Worm (Caenorhabditis elegans) whole organism, young adult: ENCODE measurements around the gene mrp-5.

Experiments
- B0019.2 ChIP-seq: fragments of 200-800 bp; sonication (Bioruptor generic); conservative IDR thresholded peaks from 2 replicates; pipeline ENCODE4 v1.3.6; 2022; ENCODE audit warnings: missing genetic modification reagents, missing genetic modification characterization, missing compliant biosample characterization
- B0261.1 ChIP-seq: sonication (generic microtip); optimal IDR thresholded peaks from 2 replicates; lab custom pipeline; 2016; ENCODE audit warnings: mild to moderate bottlenecking, missing genetic modification characterization, moderate library complexity, missing compliant biosample characterization
- D2030.7 ChIP-seq: fragments of 200-800 bp; sonication (Bioruptor generic); IDR thresholded peaks from 2 replicates; pipeline ENCODE4 v1.3.6; 2022; ENCODE audit warnings: missing genetic modification reagents, missing genetic modification characterization, missing compliant biosample characterization
- F37B4.10 ChIP-seq: fragments of 200-800 bp; sonication (Bioruptor generic); IDR thresholded peaks from 2 replicates; pipeline ENCODE4 v1.3.6; 2022; ENCODE audit warnings: missing genetic modification characterization, missing compliant biosample characterization
- F39B2.1 ChIP-seq: fragments of 200-800 bp; sonication (Bioruptor generic); IDR thresholded peaks from 2 replicates; pipeline ENCODE4 v1.3.6; 2022; ENCODE audit warnings: missing genetic modification reagents, missing genetic modification characterization, missing compliant biosample characterization
- F52B5.7 ChIP-seq: sonication (generic microtip); optimal IDR thresholded peaks from 2 replicates; lab custom pipeline; 2016; ENCODE audit warnings: mild to moderate bottlenecking, missing genetic modification characterization, missing compliant biosample characterization
- K11D2.4 ChIP-seq: fragments of 200-800 bp; sonication (Bioruptor generic); IDR thresholded peaks from 2 replicates; pipeline ENCODE4 v1.3.6; 2022; ENCODE audit warnings: missing genetic modification reagents, missing genetic modification characterization, missing compliant biosample characterization
- Y53F4B.3 ChIP-seq: fragments of 200-800 bp; sonication (Bioruptor generic); IDR thresholded peaks from 2 replicates; pipeline ENCODE4 v1.3.6; 2022; ENCODE audit warnings: missing genetic modification reagents, missing genetic modification characterization, missing compliant biosample characterization
- ZK185.1 ChIP-seq: sonication (generic microtip); optimal IDR thresholded peaks from 2 replicates; lab custom pipeline; 2016; ENCODE audit warnings: mild to moderate bottlenecking, missing genetic modification characterization, missing compliant biosample characterization; ENCODE audit not compliant: poor library complexity, severe bottlenecking
- ama-1 ChIP-seq, 3 experiments: fragments of 150-350 bp in 1 of 3; sonication (generic microtip) in 2 of 3; optimal IDR thresholded peaks; 2 replicates each; lab custom pipeline; 2014 to 2018; ENCODE audit warnings: missing biosample characterization in 2 of 3, missing genetic modification characterization in 2 of 3, missing genetic modification reagents in 2 of 3
- attf-6 ChIP-seq: fragments of 200-800 bp; sonication (Bioruptor generic); IDR thresholded peaks from 2 replicates; pipeline ENCODE4 v1.3.6; 2022; ENCODE audit warnings: missing genetic modification reagents, missing genetic modification characterization, missing compliant biosample characterization
- bed-2 ChIP-seq: fragments of 200-800 bp; sonication (Bioruptor generic); IDR thresholded peaks from 2 replicates; pipeline ENCODE4 v1.3.6; 2022; ENCODE audit warnings: missing genetic modification reagents, missing genetic modification characterization, missing compliant biosample characterization
- cebp-1 ChIP-seq, 2 experiments: fragments of 200-800 bp in 1 of 2; sonication (Bioruptor generic) in 1 of 2; sonication (generic microtip) in 1 of 2; IDR thresholded peaks in 1 of 2; optimal IDR thresholded peaks in 1 of 2; 2 replicates each; pipeline versions ENCODE4 v1.3.6 to Lab custom; 2017 to 2022; ENCODE audit warnings: missing compliant biosample characterization in 2 of 2, missing genetic modification characterization in 2 of 2, mild to moderate bottlenecking in 1 of 2, missing genetic modification reagents in 1 of 2, moderate library complexity in 1 of 2
- ceh-27 ChIP-seq: fragments of 200-800 bp; sonication (Bioruptor generic); optimal IDR thresholded peaks from 2 replicates; lab custom pipeline; 2018; ENCODE audit warnings: mild to moderate bottlenecking, missing genetic modification characterization, moderate library complexity, missing compliant biosample characterization
- ceh-40 ChIP-seq: fragments of 200-800 bp; sonication (Bioruptor generic); IDR thresholded peaks from 2 replicates; pipeline ENCODE4 v1.3.6; 2022; ENCODE audit warnings: missing genetic modification characterization, missing compliant biosample characterization
- egl-44 ChIP-seq: fragments of 200-800 bp; sonication (Bioruptor generic); IDR thresholded peaks from 2 replicates; pipeline ENCODE4 v1.3.6; 2022; ENCODE audit warnings: missing genetic modification reagents, missing genetic modification characterization, missing compliant biosample characterization
- hmg-1.2 ChIP-seq: fragments of 200-800 bp; sonication (Bioruptor generic); IDR thresholded peaks from 2 replicates; pipeline ENCODE4 v1.3.6; 2022; ENCODE audit warnings: missing genetic modification reagents, missing genetic modification characterization, missing compliant biosample characterization
- let-607 ChIP-seq, 2 experiments: fragments of 200-800 bp in 1 of 2; sonication (Bioruptor generic) in 1 of 2; sonication (generic microtip) in 1 of 2; optimal IDR thresholded peaks; 2 replicates each; lab custom pipeline; 2016 to 2018; ENCODE audit warnings: mild to moderate bottlenecking in 2 of 2, missing compliant biosample characterization in 2 of 2, missing genetic modification characterization in 2 of 2, moderate library complexity in 2 of 2, missing genotype in 1 of 2
- lin-35 ChIP-seq, 3 experiments: fragments of 150-350 bp in 2 of 3; sonication (generic microtip) in 1 of 3; optimal IDR thresholded peaks; 2 replicates each; lab custom pipeline; 2014 to 2018; ENCODE audit warnings: missing biosample characterization in 3 of 3, missing genetic modification characterization in 3 of 3, missing genetic modification reagents in 3 of 3
- lin-40 ChIP-seq: sonication (generic microtip); optimal IDR thresholded peaks from 2 replicates; lab custom pipeline; 2016; ENCODE audit warnings: missing genetic modification characterization, mild to moderate bottlenecking, missing compliant biosample characterization, missing genotype, missing genetic modification reagents
- lin-54 ChIP-seq: fragments of 200-800 bp; sonication (Bioruptor generic); optimal IDR thresholded peaks from 2 replicates; lab custom pipeline; 2018; ENCODE audit warnings: mild to moderate bottlenecking, missing genetic modification characterization, missing compliant biosample characterization
- lir-1 ChIP-seq: fragments of 200-800 bp; sonication (Bioruptor generic); conservative IDR thresholded peaks from 2 replicates; pipeline ENCODE4 v1.3.6; 2022; ENCODE audit warnings: missing genetic modification reagents, missing genetic modification characterization, missing compliant biosample characterization
- madf-8 ChIP-seq: fragments of 200-800 bp; sonication (Bioruptor generic); conservative IDR thresholded peaks from 2 replicates; pipeline ENCODE4 v1.3.6; 2022; ENCODE audit warnings: missing genetic modification reagents, missing genetic modification characterization, missing compliant biosample characterization
- nfya-1 ChIP-seq: sonication (generic microtip); optimal IDR thresholded peaks from 2 replicates; lab custom pipeline; 2017; ENCODE audit warnings: antibody characterized with exemption, missing compliant biosample characterization, missing genetic modification characterization, borderline replicate concordance; ENCODE audit not compliant: insufficient read depth
- nfyb-1 ChIP-seq: fragments of 200-800 bp; sonication (Bioruptor generic); IDR thresholded peaks from 2 replicates; pipeline ENCODE4 v1.3.6; 2022; ENCODE audit warnings: missing genetic modification reagents, missing genetic modification characterization, missing compliant biosample characterization
- nhr-27 ChIP-seq: fragments of 200-800 bp; sonication (Bioruptor generic); optimal IDR thresholded peaks from 2 replicates; lab custom pipeline; 2018; ENCODE audit warnings: mild to moderate bottlenecking, missing genetic modification characterization, moderate library complexity, missing compliant biosample characterization
- nhr-80 ChIP-seq: sonication (generic microtip); optimal IDR thresholded peaks from 2 replicates; lab custom pipeline; 2016; ENCODE audit warnings: missing genetic modification characterization, missing compliant biosample characterization
- pbrm-1 ChIP-seq: fragments of 200-800 bp; sonication (Bioruptor generic); IDR thresholded peaks from 2 replicates; pipeline ENCODE4 v1.3.6; 2022; ENCODE audit warnings: missing genetic modification reagents, missing genetic modification characterization, missing compliant biosample characterization
- rcor-1 ChIP-seq: fragments of 200-800 bp; sonication (Bioruptor generic); IDR thresholded peaks from 2 replicates; pipeline ENCODE4 v1.3.6; 2022; ENCODE audit warnings: missing genetic modification reagents, missing genetic modification characterization, missing compliant biosample characterization
- rec-8 ChIP-seq, 2 experiments: sonication (generic microtip); optimal IDR thresholded peaks; 2 replicates each; lab custom pipeline; 2016; ENCODE audit warnings: mild to moderate bottlenecking in 2 of 2, missing genetic modification characterization in 2 of 2, missing genetic modification reagents in 2 of 2, missing genotype in 2 of 2, missing biosample characterization in 1 of 2, missing compliant biosample characterization in 1 of 2, moderate library complexity in 1 of 2
- rpc-1 ChIP-seq, 2 experiments: fragments of 150-350 bp in 1 of 2; sonication (generic microtip) in 1 of 2; optimal IDR thresholded peaks; 2 replicates each; lab custom pipeline; 2014 to 2018; ENCODE audit warnings: missing biosample characterization in 1 of 2, missing genetic modification characterization in 1 of 2, missing genetic modification reagents in 1 of 2, missing genotype in 1 of 2
- sea-2 ChIP-seq: fragments of 200-800 bp; sonication (Bioruptor generic); IDR thresholded peaks from 2 replicates; pipeline ENCODE4 v1.3.6; 2022; ENCODE audit warnings: missing genetic modification characterization, missing compliant biosample characterization
- snpc-1.3 ChIP-seq: sonication (generic microtip); optimal IDR thresholded peaks from 2 replicates; lab custom pipeline; 2017; ENCODE audit warnings: missing genetic modification characterization, mild to moderate bottlenecking, missing compliant biosample characterization, antibody characterized with exemption, moderate library complexity, missing genotype, missing genetic modification reagents; ENCODE audit not compliant: insufficient read depth
- snpc-4 ChIP-seq, 5 experiments: fragments of 150-350 bp in 1 of 5; sonication (generic microtip) in 4 of 5; optimal IDR thresholded peaks; 2 replicates each; lab custom pipeline; 2014 to 2018; ENCODE audit warnings: missing genetic modification characterization in 5 of 5, missing biosample characterization in 3 of 5, antibody characterized with exemption in 2 of 5, mild to moderate bottlenecking in 2 of 5, missing compliant biosample characterization in 2 of 5, missing genotype in 2 of 5, moderate library complexity in 2 of 5, missing genetic modification reagents in 1 of 5
- tbx-9 ChIP-seq: sonication (generic microtip); optimal IDR thresholded peaks from 2 replicates; lab custom pipeline; 2016; ENCODE audit warnings: borderline replicate concordance, missing genetic modification characterization, inconsistent platforms, missing compliant biosample characterization
- xnd-1 ChIP-seq: sonication (generic microtip); optimal IDR thresholded peaks from 2 replicates; lab custom pipeline; 2016; ENCODE audit warnings: missing genotype, missing genetic modification reagents, missing genetic modification characterization, missing compliant biosample characterization
- zfh-2 ChIP-seq: fragments of 200-800 bp; sonication (Bioruptor generic); conservative IDR thresholded peaks from 2 replicates; pipeline ENCODE4 v1.3.6; 2022; ENCODE audit warnings: missing genetic modification reagents, missing genetic modification characterization, missing compliant biosample characterization
- ztf-26 ChIP-seq: sonication (generic microtip); optimal IDR thresholded peaks from 2 replicates; lab custom pipeline; 2017; ENCODE audit warnings: missing genetic modification characterization, missing compliant biosample characterization
- ztf-28 ChIP-seq: fragments of 200-800 bp; sonication (Bioruptor generic); IDR thresholded peaks from 2 replicates; pipeline ENCODE4 v1.3.6; 2022; ENCODE audit warnings: missing genetic modification reagents, missing genetic modification characterization, missing compliant biosample characterization

The mrp-5 gene

DNA sequence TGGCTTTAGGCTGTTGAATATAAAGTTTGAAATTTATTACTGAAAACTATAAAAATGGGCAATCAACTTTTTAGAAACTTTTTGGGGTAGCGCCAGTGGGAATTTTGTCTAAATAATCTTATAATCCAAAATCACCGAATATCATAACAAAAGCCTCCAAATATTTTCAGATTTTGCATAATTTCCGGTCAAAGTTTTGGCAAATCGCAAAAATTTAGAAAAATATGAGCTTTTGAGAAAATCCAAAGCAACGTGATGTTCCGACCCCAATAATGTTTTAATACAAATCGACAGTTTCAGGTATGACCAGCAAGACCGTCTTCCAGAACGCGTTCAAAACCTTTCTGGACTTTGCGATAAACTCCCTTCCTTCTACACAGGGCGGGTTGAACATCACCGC lies 33.3 kb upstream of the mrp-5 start, which contains the start of gene emre-1:
emre-1 (plus strand) TSS at position 301 of the 400 bp plus-strand sequence.
- no peak for TF ChIP-seq madf-8
- no peak for TF ChIP-seq ceh-27
- TF ChIP-seq F52B5.7, result no peak
- no peak for TF ChIP-seq B0019.2 (GFP tag; lab: Robert Waterston, UW)
- no peak for TF ChIP-seq B0261.1
- no peak for TF ChIP-seq tbx-9 (tag; lab: Kevin White, UChicago)
- TF ChIP-seq nfyb-1 (GFP tag; lab: Robert Waterston, UW), result no peak
- TF ChIP-seq rcor-1 (GFP tag; lab: Robert Waterston, UW), result no peak
- TF ChIP-seq F37B4.10 (GFP tag; lab: Robert Waterston, UW), result no peak
- TF ChIP-seq lin-40 (tag; lab: Kevin White, UChicago), result no peak
- TF ChIP-seq ZK185.1 (tag; lab: Kevin White, UChicago), result no peak
- no peak for TF ChIP-seq zfh-2 (GFP tag; lab: Robert Waterston, UW)
- TF ChIP-seq K11D2.4 (GFP tag; lab: Robert Waterston, UW), result no peak
- TF ChIP-seq ceh-40, result no peak
- TF ChIP-seq sea-2 (GFP tag; lab: Robert Waterston, UW), result no peak
- no peak for TF ChIP-seq egl-44
- TF ChIP-seq ama-1 (optimal IDR thresholded peaks at IDR 0.05; lab: Kevin White, UChicago), result no peak
- TF ChIP-seq ama-1 (GFP tag; optimal IDR thresholded peaks at IDR 0.05; lab: Kevin White, UChicago), result no peak

DNA sequence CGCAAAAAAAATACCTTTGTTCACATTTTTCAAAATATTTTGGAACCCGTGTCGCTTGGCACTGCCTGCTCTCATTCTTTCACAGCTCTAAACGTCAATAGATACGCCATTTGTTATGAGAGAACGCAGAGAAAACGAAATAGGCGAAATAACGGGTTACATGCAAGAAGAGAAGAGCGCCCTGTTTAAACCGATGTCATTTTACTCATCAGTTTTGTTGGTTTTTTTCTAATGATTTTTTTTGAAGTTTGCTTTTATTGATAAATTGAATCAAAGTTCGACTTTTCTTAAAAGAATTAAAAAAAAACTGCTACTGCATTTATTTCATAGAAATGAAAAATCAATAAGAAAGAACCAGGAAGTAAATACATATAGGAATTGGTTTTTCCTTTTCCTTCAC lies 32.6 kb upstream of the mrp-5 start:
- TF ChIP-seq F39B2.1 (GFP tag; lab: Robert Waterston, UW), result no peak
- TF ChIP-seq let-607 (tag; optimal IDR thresholded peaks at IDR 0.05; lab: Kevin White, UChicago), result peak in 1 of 2 experiments; percentile 10
- no peak for TF ChIP-seq lin-54
- peak; percentile 57 for TF ChIP-seq ama-1 (optimal IDR thresholded peaks at IDR 0.05; lab: Kevin White, UChicago)
- TF ChIP-seq ama-1 (GFP tag; optimal IDR thresholded peaks at IDR 0.05; lab: Kevin White, UChicago), result no peak
- TF ChIP-seq snpc-4 (GFP tag; optimal IDR thresholded peaks at IDR 0.05; lab: Kevin White, UChicago), result no peak
- TF ChIP-seq snpc-4 (tag; optimal IDR thresholded peaks at IDR 0.05; lab: Kevin White, UChicago), result peak in 1 of 4 experiments; percentile 23
- peak; percentile 30 for TF ChIP-seq ztf-26 (tag; lab: Kevin White, UChicago)
- peak; percentile 39 for TF ChIP-seq nhr-80
- TF ChIP-seq ZK185.1 (tag; lab: Kevin White, UChicago), result peak; percentile 47
- TF ChIP-seq hmg-1.2, result peak; percentile 29; the same call in 1 of the 2 replicates
- TF ChIP-seq nhr-27 (tag; lab: Kevin White, UChicago), result no peak
- TF ChIP-seq lin-35 (GFP tag; optimal IDR thresholded peaks at IDR 0.05; lab: Kevin White, UChicago), result peak in 1 of 3 experiments; percentile 3
- TF ChIP-seq cebp-1 (GFP tag; IDR thresholded peaks at IDR 0.05; lab: Robert Waterston, UW), result no peak
- peak; percentile 49 for TF ChIP-seq cebp-1 (tag; optimal IDR thresholded peaks at IDR 0.05; lab: Kevin White, UChicago)
- no peak for TF ChIP-seq rec-8 (tag; optimal IDR thresholded peaks at IDR 0.05; lab: Kevin White, UChicago)
- 0 out of 2 replicates have a peak, but pooled peaks have one; percentile 30 for TF ChIP-seq nfyb-1 (GFP tag; lab: Robert Waterston, UW)
- TF ChIP-seq lin-40 (tag; lab: Kevin White, UChicago), result peak; percentile 60

DNA sequence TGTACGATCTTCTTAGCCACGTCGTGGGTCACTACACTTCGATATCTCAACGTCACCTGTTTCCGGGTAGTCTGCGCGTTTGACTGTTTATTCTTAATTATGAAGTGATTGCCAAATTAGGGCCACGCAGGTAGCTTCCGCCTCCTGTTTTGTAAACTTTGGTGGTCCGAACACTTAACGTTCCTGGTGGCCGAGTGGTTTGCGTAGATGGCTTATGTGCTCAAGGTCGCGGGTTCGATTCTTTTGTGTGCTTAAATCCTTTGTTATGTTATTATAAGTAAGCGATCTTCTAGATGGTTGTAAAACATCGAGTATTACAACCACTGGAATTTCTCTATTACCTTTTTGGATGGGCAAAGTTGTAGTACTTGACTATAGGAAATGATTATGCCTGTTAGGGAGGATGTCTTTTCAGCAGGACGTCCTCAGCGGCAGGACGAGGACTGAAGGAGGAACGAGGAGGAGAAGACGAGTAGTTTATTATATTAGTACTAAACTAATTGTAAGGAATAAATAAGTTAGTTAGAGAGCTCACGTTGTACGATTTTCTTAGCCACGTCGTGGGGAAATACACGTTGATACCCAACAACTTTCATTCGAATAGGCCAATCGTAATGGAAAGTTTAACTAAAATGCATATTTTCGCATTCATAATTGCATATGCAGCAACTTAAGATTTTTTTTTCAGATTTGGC lies 30.9 kb upstream of the mrp-5 start:
- TF ChIP-seq bed-2 (GFP tag; lab: Robert Waterston, UW) (no peak), rpc-1 (optimal IDR thresholded peaks at IDR 0.05; lab: Kevin White, UChicago) (peak; percentile 55), rpc-1 (tag; optimal IDR thresholded peaks at IDR 0.05; lab: Kevin White, UChicago) (peak; percentile 81), Y53F4B.3 (no peak), nfya-1 (no peak), attf-6 (GFP tag; lab: Robert Waterston, UW) (no peak), xnd-1 (tag; lab: Kevin White, UChicago) (no peak), ztf-28 (GFP tag; lab: Robert Waterston, UW) (no peak), hmg-1.2 (peak; percentile 35), nhr-27 (tag; lab: Kevin White, UChicago) (no peak), snpc-1.3 (tag; lab: Kevin White, UChicago) (peak; percentile 15), B0261.1 (peak; percentile 62), lir-1 (GFP tag; lab: Robert Waterston, UW) (0 out of 2 replicates have a peak, but pooled peaks have one; percentile 34), ceh-27 (no peak), snpc-4 (GFP tag; optimal IDR thresholded peaks at IDR 0.05; lab: Kevin White, UChicago) (peak; percentile 62), snpc-4 (tag; optimal IDR thresholded peaks at IDR 0.05; lab: Kevin White, UChicago) (peak in 1 of 4 experiments; percentile 54), cebp-1 (GFP tag; IDR thresholded peaks at IDR 0.05; lab: Robert Waterston, UW) (no peak), cebp-1 (tag; optimal IDR thresholded peaks at IDR 0.05; lab: Kevin White, UChicago) (no peak), pbrm-1 (GFP tag; lab: Robert Waterston, UW) (peak; percentile 61), D2030.7 (peak; percentile 36; the same call in 1 of the 2 replicates)
